Fruit fly (Drosophila melanogaster) whole organism, embryonic: ENCODE measurements around the gene CG3534.
A peak's percentile ranks its signal among the peaks of the same experiment; 100 is the strongest.

Experiments used
- Adf1 ChIP-seq: fragments of 200-800 bp; sonication (Bioruptor generic); IDR thresholded peaks from 2 replicates; pipeline ENCODE4 v1.3.6; 2022; ENCODE audit warnings: missing biosample characterization, missing genetic modification characterization
- Bdp1 ChIP-seq: fragments of 200-800 bp; sonication (Bioruptor generic); optimal IDR thresholded peaks from 3 replicates; lab custom pipeline; 2016; ENCODE audit warnings: missing biosample characterization, missing genetic modification characterization
- CG8944 ChIP-seq: fragments of 200-800 bp; sonication (Bioruptor generic); optimal IDR thresholded peaks from 3 replicates; lab custom pipeline; 2016; ENCODE audit warnings: missing biosample characterization, missing genetic modification characterization
- Doc3 ChIP-seq: fragments of 200-800 bp; sonication (Bioruptor generic); IDR thresholded peaks from 3 replicates; pipeline ENCODE4 v1.3.6; 2022; ENCODE audit warnings: missing biosample characterization, missing genetic modification characterization; ENCODE audit not compliant: partially characterized antibody
- Gsc ChIP-seq: fragments of 200-800 bp; sonication (Bioruptor generic); IDR thresholded peaks from 2 replicates; pipeline ENCODE4 v1.3.6; 2022; ENCODE audit warnings: missing biosample characterization, missing genetic modification characterization
- chm ChIP-seq: fragments of 200-800 bp; sonication (Bioruptor generic); IDR thresholded peaks from 2 replicates; pipeline ENCODE4 v1.3.6; 2022; ENCODE audit warnings: missing biosample characterization, missing genetic modification characterization
- lab ChIP-seq: fragments of 200-800 bp; sonication (Bioruptor generic); optimal IDR thresholded peaks from 3 replicates; lab custom pipeline; 2017; ENCODE audit warnings: missing biosample characterization, missing genetic modification characterization, mild to moderate bottlenecking, moderate library complexity, missing genetic modification reagents
- sc ChIP-seq, 3 experiments: fragments of >200 bp in 2 of 3; fragments of 200-800 bp in 1 of 3; sonication (Bioruptor generic) in 1 of 3; optimal IDR thresholded peaks; 2 replicates in 2 of 3; 3 replicates in 1 of 3; lab custom pipeline; 2017; ENCODE audit warnings: mild to moderate bottlenecking in 1 of 3, missing biosample characterization in 1 of 3, missing genetic modification characterization in 1 of 3, missing genetic modification reagents in 1 of 3
- slbo ChIP-seq: fragments of 200-800 bp; sonication (Bioruptor generic); IDR thresholded peaks from 2 replicates; pipeline ENCODE4 v1.3.6; 2022; ENCODE audit warnings: missing biosample characterization, missing genetic modification characterization

DNA sequence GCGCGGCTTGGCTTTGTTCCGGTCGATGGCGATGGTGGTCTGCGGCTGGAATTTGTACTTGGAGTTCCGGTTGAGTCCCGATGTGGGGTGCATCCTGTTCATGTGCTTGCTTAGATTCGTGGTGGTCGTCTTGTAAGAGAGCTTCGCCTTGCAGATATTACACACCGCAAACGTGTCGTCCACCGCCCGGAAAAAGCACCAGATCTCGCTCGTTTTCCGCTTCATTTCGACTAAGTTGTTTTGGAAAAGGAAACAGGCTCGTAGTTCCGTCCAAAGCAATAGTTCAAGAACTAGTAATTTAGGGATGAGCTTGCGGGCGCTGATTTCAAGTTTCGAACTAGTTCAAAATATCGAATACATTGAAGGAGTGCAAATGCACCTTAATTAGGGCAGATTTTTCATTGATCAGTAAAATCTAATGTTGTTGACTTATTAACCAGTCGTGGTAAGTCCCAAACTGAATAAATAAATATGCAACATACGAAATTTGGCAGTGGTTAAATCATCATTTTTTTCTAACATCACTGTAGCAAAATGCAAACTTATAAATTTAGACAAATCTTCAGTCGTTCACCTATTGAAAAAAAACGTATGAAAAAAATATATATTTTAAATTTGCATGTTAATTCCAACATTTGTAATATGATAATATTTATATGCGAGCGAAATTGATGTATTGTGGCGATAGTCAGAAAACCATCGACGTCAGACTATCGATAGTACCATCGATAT, 46.8 kb downstream of the CG3534 start, which contains the start of the genes bdwf and Patr-1:
- TF ChIP-seq Adf1: no peak
- no peak; the same call in 1 of the 2 replicates for TF ChIP-seq slbo (GFP tag; lab: Robert Waterston, UW)
- TF ChIP-seq lab (GFP tag; lab: Kevin White, UChicago): no peak
- TF ChIP-seq chm (GFP tag; lab: Robert Waterston, UW): no peak
- TF ChIP-seq Doc3 (GFP tag; lab: Robert Waterston, UW): peak; percentile 85
- no peak for TF ChIP-seq sc (optimal IDR thresholded peaks at IDR 0.05; lab: Kevin White, UChicago)
- TF ChIP-seq sc (GFP tag; optimal IDR thresholded peaks at IDR 0.05; lab: Kevin White, UChicago): no peak
- TF ChIP-seq Gsc: no peak
- no peak for TF ChIP-seq Bdp1
- peak; percentile 29 for TF ChIP-seq CG8944 (GFP tag; lab: Kevin White, UChicago)
